Worm (Caenorhabditis elegans): ENCODE results near the gene sri-69.
A peak's percentile ranks its signal among the peaks of the same experiment; 100 is the strongest.

sri-69 gene

ce11 chrV:16974919-16975318 is 33.3 kb downstream of the sri-69 start, which contains the start of gene srx-54:
srx-54 (plus strand) TSS chrV:16975219.
- TF ChIP-seq tbx-37 (GFP tag; conservative IDR thresholded peaks at IDR 0.05): no peak
- no peak for TF ChIP-seq tra-4 (tag; optimal IDR thresholded peaks at IDR 0.05)
- TF ChIP-seq pes-1 (GFP tag; IDR thresholded peaks at IDR 0.05): no peak
- no peak for TF ChIP-seq ceh-36 (tag; optimal IDR thresholded peaks at IDR 0.05)
- TF ChIP-seq F13C5.2 (tag; optimal IDR thresholded peaks at IDR 0.05): no peak
- no peak for TF ChIP-seq sea-1 (GFP tag; conservative IDR thresholded peaks at IDR 0.05)

DNA sequence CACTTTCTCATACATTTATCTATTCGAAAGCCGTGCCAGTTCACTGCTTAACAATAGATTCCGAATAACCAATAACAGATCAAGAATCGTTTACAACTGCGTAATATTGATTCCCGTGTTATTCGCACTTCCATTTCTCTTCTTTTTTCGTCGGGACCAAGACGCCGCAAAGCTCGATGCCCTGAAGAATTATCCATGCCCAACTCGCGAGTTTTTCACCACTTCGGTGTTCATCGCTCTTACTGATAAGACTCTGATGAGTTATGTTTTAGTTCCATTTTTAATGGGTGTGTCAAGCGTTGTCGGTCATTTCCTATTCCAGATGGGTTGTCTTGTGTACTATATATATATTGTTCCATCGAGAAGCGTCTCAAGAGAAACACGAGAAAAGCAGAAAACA is 34.9 kb downstream of the sri-69 start:
- no peak for TF ChIP-seq hmbx-1 (tag; optimal IDR thresholded peaks at IDR 0.05)
- TF ChIP-seq hnd-1 (tag; optimal IDR thresholded peaks at IDR 0.05): no peak
- no peak for TF ChIP-seq ama-1 (optimal IDR thresholded peaks at IDR 0.05)
- TF ChIP-seq ceh-13 (GFP tag; optimal IDR thresholded peaks at IDR 0.05): no peak
- no peak for TF ChIP-seq hmg-4 (GFP tag; optimal IDR thresholded peaks at IDR 0.05)
- no peak for TF ChIP-seq tra-4 (tag; optimal IDR thresholded peaks at IDR 0.05)
- no peak for TF ChIP-seq flt-1 (GFP tag; IDR thresholded peaks at IDR 0.05)
- TF ChIP-seq aly-1 (tag; optimal IDR thresholded peaks at IDR 0.05): no peak
- no peak for TF ChIP-seq tbx-37 (GFP tag; conservative IDR thresholded peaks at IDR 0.05)
- no peak for TF ChIP-seq scrt-1 (GFP tag; IDR thresholded peaks at IDR 0.05)
- no peak for TF ChIP-seq ets-7 (tag; optimal IDR thresholded peaks at IDR 0.05)
- TF ChIP-seq ceh-36 (tag; optimal IDR thresholded peaks at IDR 0.05): no peak
- no peak for TF ChIP-seq F13C5.2 (tag; optimal IDR thresholded peaks at IDR 0.05)
- TF ChIP-seq tbx-11 (GFP tag; IDR thresholded peaks at IDR 0.05): no peak

ce11 chrV:16972134-16972533 is 36.1 kb downstream of the sri-69 start, which contains the start of gene srh-119:
srh-119 (plus strand) TSS chrV:16972434.
- TF ChIP-seq B0310.2 (tag; optimal IDR thresholded peaks at IDR 0.05) (no peak), hmbx-1 (tag; optimal IDR thresholded peaks at IDR 0.05) (no peak), F13C5.2 (tag; optimal IDR thresholded peaks at IDR 0.05) (no peak), ets-7 (tag; optimal IDR thresholded peaks at IDR 0.05) (no peak), ceh-36 (tag; optimal IDR thresholded peaks at IDR 0.05) (no peak), flt-1 (GFP tag; IDR thresholded peaks at IDR 0.05) (no peak), ama-1 (optimal IDR thresholded peaks at IDR 0.05) (no peak), scrt-1 (GFP tag; IDR thresholded peaks at IDR 0.05) (no peak), hmg-4 (GFP tag; optimal IDR thresholded peaks at IDR 0.05) (no peak), tra-4 (tag; optimal IDR thresholded peaks at IDR 0.05) (no peak), aly-1 (tag; optimal IDR thresholded peaks at IDR 0.05) (no peak), sea-1 (GFP tag; conservative IDR thresholded peaks at IDR 0.05) (no peak), ceh-13 (GFP tag; optimal IDR thresholded peaks at IDR 0.05) (no peak), tbx-37 (GFP tag; conservative IDR thresholded peaks at IDR 0.05) (no peak), tbx-11 (GFP tag; IDR thresholded peaks at IDR 0.05) (no peak), hnd-1 (tag; optimal IDR thresholded peaks at IDR 0.05) (no peak), pes-1 (GFP tag; IDR thresholded peaks at IDR 0.05) (no peak)

- TF ChIP-seq B0310.2 (tag; optimal IDR thresholded peaks at IDR 0.05): no peak
- no peak for TF ChIP-seq hmbx-1 (tag; optimal IDR thresholded peaks at IDR 0.05)
- TF ChIP-seq aly-1 (tag; optimal IDR thresholded peaks at IDR 0.05): no peak
- TF ChIP-seq hmg-4 (GFP tag; optimal IDR thresholded peaks at IDR 0.05): no peak
- TF ChIP-seq sea-1 (GFP tag; conservative IDR thresholded peaks at IDR 0.05): no peak
- no peak for TF ChIP-seq scrt-1 (GFP tag; IDR thresholded peaks at IDR 0.05)
- no peak for TF ChIP-seq ceh-36 (tag; optimal IDR thresholded peaks at IDR 0.05)
- no peak for TF ChIP-seq ceh-13 (GFP tag; optimal IDR thresholded peaks at IDR 0.05)
- TF ChIP-seq hnd-1 (tag; optimal IDR thresholded peaks at IDR 0.05): no peak
- no peak for TF ChIP-seq tbx-37 (GFP tag; conservative IDR thresholded peaks at IDR 0.05)
- TF ChIP-seq pes-1 (GFP tag; IDR thresholded peaks at IDR 0.05): no peak
- no peak for TF ChIP-seq ama-1 (optimal IDR thresholded peaks at IDR 0.05)
- TF ChIP-seq tbx-11 (GFP tag; IDR thresholded peaks at IDR 0.05): no peak
- TF ChIP-seq flt-1 (GFP tag; IDR thresholded peaks at IDR 0.05): no peak
- TF ChIP-seq ets-7 (tag; optimal IDR thresholded peaks at IDR 0.05): no peak
Measured at ce11 chrV:16966636-16967035, 41.6 kb downstream of the sri-69 start, which contains the start of gene fbxa-90. fbxa-90 (plus strand) TSS chrV:16966814.

- TF ChIP-seq F13C5.2 (tag; optimal IDR thresholded peaks at IDR 0.05): peak; percentile 67
- no peak for TF ChIP-seq tra-4 (tag; optimal IDR thresholded peaks at IDR 0.05)
Measured at ce11 chrV:16965655-16966054, 42.5 kb downstream of the sri-69 start, which contains the start of gene efl-1. efl-1 (minus strand) TSS chrV:16965675.

DNA sequence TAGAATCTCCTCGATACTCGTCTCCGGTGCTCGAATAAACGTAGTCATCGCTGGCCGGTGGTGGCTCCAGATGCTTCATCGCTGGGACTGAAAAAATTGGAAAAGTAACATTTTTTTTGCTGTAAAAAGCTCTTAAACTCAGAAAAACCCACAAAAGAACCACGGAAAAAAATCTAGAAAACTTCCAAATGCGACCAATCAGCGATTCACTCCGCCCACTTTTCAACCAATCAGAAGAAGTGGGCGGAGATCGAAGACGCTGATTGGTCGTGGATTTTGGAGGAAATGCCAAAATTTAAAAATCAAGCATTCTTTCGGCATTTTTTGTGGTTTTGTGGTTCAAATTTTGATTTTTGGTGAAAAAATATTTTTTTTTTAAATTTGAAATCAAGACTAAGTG is 49.2 kb downstream of the sri-69 start:
- no peak for TF ChIP-seq tra-4 (tag; optimal IDR thresholded peaks at IDR 0.05)

Measured in whole organism, early embryonic.